Worm (Caenorhabditis elegans) whole organism, mixed stage, embryonic: Measurements from ENCODE around the gene F36D3.16.

Source experiments
- M03D4.4 ChIP-seq: sonication (generic microtip); optimal IDR thresholded peaks from 2 replicates; lab custom pipeline; 2017; ENCODE audit warnings: mild to moderate bottlenecking, missing genetic modification characterization, missing compliant biosample characterization
- bed-3 ChIP-seq: fragments of 200-800 bp; sonication (Bioruptor generic); optimal IDR thresholded peaks from 3 replicates; lab custom pipeline; 2018; ENCODE audit warnings: mild to moderate bottlenecking, missing genetic modification characterization, moderate library complexity, missing compliant biosample characterization
- blmp-1 ChIP-seq: fragments of 150-350 bp; optimal IDR thresholded peaks from 2 replicates; lab custom pipeline; 2014; ENCODE audit warnings: missing biosample characterization, missing genetic modification characterization
- ceh-39 ChIP-seq: fragments of 150-350 bp; optimal IDR thresholded peaks from 2 replicates; lab custom pipeline; 2014; ENCODE audit warnings: missing biosample characterization, missing genetic modification characterization
- ceh-83 ChIP-seq: fragments of 200-800 bp; sonication (Bioruptor generic); optimal IDR thresholded peaks from 2 replicates; lab custom pipeline; 2018; ENCODE audit warnings: mild to moderate bottlenecking, missing genetic modification characterization, missing compliant biosample characterization
- ces-1 ChIP-seq: fragments of 150-350 bp; optimal IDR thresholded peaks from 2 replicates; lab custom pipeline; 2014; ENCODE audit warnings: missing biosample characterization, missing genetic modification reagents, missing genetic modification characterization
- cnd-1 ChIP-seq: fragments of 200-800 bp; sonication (Bioruptor generic); optimal IDR thresholded peaks from 2 replicates; lab custom pipeline; 2018; ENCODE audit warnings: mild to moderate bottlenecking, missing genetic modification characterization, missing compliant biosample characterization
- drap-1 ChIP-seq: fragments of 200-800 bp; sonication (Bioruptor generic); optimal IDR thresholded peaks from 3 replicates; lab custom pipeline; 2018; ENCODE audit warnings: mild to moderate bottlenecking, missing genetic modification characterization, missing compliant biosample characterization
- elt-1 ChIP-seq: sonication (generic microtip); optimal IDR thresholded peaks from 2 replicates; lab custom pipeline; 2017; ENCODE audit warnings: missing genetic modification characterization, mild to moderate bottlenecking, missing compliant biosample characterization, antibody characterized with exemption, moderate library complexity, borderline replicate concordance; ENCODE audit not compliant: insufficient read depth
- elt-3 ChIP-seq: fragments of 150-350 bp; optimal IDR thresholded peaks from 2 replicates; lab custom pipeline; 2014; ENCODE audit warnings: missing biosample characterization, missing genetic modification characterization
- flh-1 ChIP-seq: fragments of 200-800 bp; sonication (Bioruptor generic); optimal IDR thresholded peaks from 2 replicates; lab custom pipeline; 2018; ENCODE audit warnings: mild to moderate bottlenecking, missing genetic modification characterization, moderate library complexity, missing compliant biosample characterization
- hlh-1 ChIP-seq: fragments of 150-350 bp; optimal IDR thresholded peaks from 2 replicates; lab custom pipeline; 2014; ENCODE audit warnings: missing biosample characterization, missing genetic modification reagents, missing genetic modification characterization
- lin-13 ChIP-seq: fragments of 150-350 bp; optimal IDR thresholded peaks from 2 replicates; lab custom pipeline; 2014; ENCODE audit warnings: missing biosample characterization, missing genetic modification characterization
- lin-32 ChIP-seq: fragments of 200-800 bp; sonication (Bioruptor generic); optimal IDR thresholded peaks from 2 replicates; lab custom pipeline; 2018; ENCODE audit warnings: mild to moderate bottlenecking, missing genetic modification characterization, missing compliant biosample characterization
- lsy-2 ChIP-seq: fragments of 150-350 bp; optimal IDR thresholded peaks from 2 replicates; lab custom pipeline; 2014; ENCODE audit warnings: missing biosample characterization, missing genetic modification characterization
- mab-5 ChIP-seq: fragments of 150-350 bp; optimal IDR thresholded peaks from 2 replicates; lab custom pipeline; 2014; ENCODE audit warnings: missing biosample characterization, missing genetic modification characterization
- mep-1 ChIP-seq: fragments of 150-350 bp; optimal IDR thresholded peaks from 2 replicates; lab custom pipeline; 2017; ENCODE audit warnings: missing biosample characterization, missing genetic modification reagents, missing genetic modification characterization, inconsistent platforms
- mls-2 ChIP-seq: sonication (generic microtip); optimal IDR thresholded peaks from 2 replicates; lab custom pipeline; 2016; ENCODE audit warnings: mild to moderate bottlenecking, missing genetic modification characterization, moderate library complexity, missing compliant biosample characterization
- nhr-12 ChIP-seq: fragments of 150-350 bp; optimal IDR thresholded peaks from 2 replicates; lab custom pipeline; 2014; ENCODE audit warnings: missing biosample characterization, missing genetic modification characterization
- nhr-2 ChIP-seq: fragments of 150-350 bp; optimal IDR thresholded peaks from 2 replicates; lab custom pipeline; 2014; ENCODE audit warnings: missing biosample characterization, missing genetic modification characterization
- nhr-237 ChIP-seq: fragments of 150-350 bp; optimal IDR thresholded peaks from 2 replicates; lab custom pipeline; 2014; ENCODE audit warnings: missing biosample characterization, missing genetic modification characterization
- nhr-28 ChIP-seq: fragments of 150-350 bp; optimal IDR thresholded peaks from 2 replicates; lab custom pipeline; 2014; ENCODE audit warnings: missing biosample characterization, missing genetic modification characterization
- nhr-76 ChIP-seq: sonication (generic microtip); optimal IDR thresholded peaks from 2 replicates; lab custom pipeline; 2017; ENCODE audit warnings: missing biosample characterization, missing genetic modification characterization
- pha-4 ChIP-seq: fragments of 150-350 bp; optimal IDR thresholded peaks from 2 replicates; lab custom pipeline; 2018; ENCODE audit warnings: missing biosample characterization, missing genetic modification reagents, missing genetic modification characterization
- sem-2 ChIP-seq: fragments of 200-800 bp; sonication (Bioruptor generic); optimal IDR thresholded peaks from 2 replicates; lab custom pipeline; 2018; ENCODE audit warnings: mild to moderate bottlenecking, missing genetic modification characterization, missing compliant biosample characterization
- snpc-4 ChIP-seq: fragments of 150-350 bp; optimal IDR thresholded peaks from 2 replicates; lab custom pipeline; 2014; ENCODE audit warnings: missing biosample characterization, missing genetic modification characterization
- sptf-1 ChIP-seq: sonication (generic microtip); optimal IDR thresholded peaks from 2 replicates; lab custom pipeline; 2017; ENCODE audit warnings: mild to moderate bottlenecking, missing genetic modification characterization, moderate library complexity, missing compliant biosample characterization
- tbx-8 ChIP-seq: fragments of 200-800 bp; sonication (Bioruptor generic); optimal IDR thresholded peaks from 2 replicates; lab custom pipeline; 2018; ENCODE audit warnings: mild to moderate bottlenecking, missing genetic modification characterization, moderate library complexity, missing compliant biosample characterization
- unc-120 ChIP-seq: sonication (generic microtip); optimal IDR thresholded peaks from 2 replicates; lab custom pipeline; 2017; ENCODE audit warnings: missing genetic modification characterization, missing compliant biosample characterization; ENCODE audit not compliant: poor library complexity, severe bottlenecking
- unc-39 ChIP-seq: fragments of 150-350 bp; optimal IDR thresholded peaks from 2 replicates; lab custom pipeline; 2014; ENCODE audit warnings: missing biosample characterization, missing genetic modification characterization
- unc-62 ChIP-seq: fragments of 150-350 bp; optimal IDR thresholded peaks from 2 replicates; lab custom pipeline; 2014; ENCODE audit warnings: missing biosample characterization, missing genetic modification reagents, missing genetic modification characterization
- zip-8 ChIP-seq: fragments of 150-350 bp; optimal IDR thresholded peaks from 2 replicates; lab custom pipeline; 2014; ENCODE audit warnings: missing biosample characterization, missing genetic modification characterization
- ztf-11 ChIP-seq: fragments of 150-350 bp; optimal IDR thresholded peaks from 2 replicates; lab custom pipeline; 2014; ENCODE audit warnings: missing biosample characterization, missing genetic modification characterization

The F36D3.16 gene

ce11 chrV:16527796-16528195 is at the start of gene F36D3.16:
Gene F36D3.16, plus strand, starts transcription at chrV:16528096.
- TF ChIP-seq snpc-4 (no peak), elt-3 (no peak), drap-1 (GFP tag; lab: Kevin White, UChicago) (no peak), blmp-1 (tag; lab: Kevin White, UChicago) (no peak), lin-13 (tag; lab: Kevin White, UChicago) (no peak), pha-4 (tag; lab: Kevin White, UChicago) (no peak), M03D4.4 (tag; lab: Kevin White, UChicago) (no peak), unc-120 (tag; lab: Kevin White, UChicago) (no peak)

- TF ChIP-seq M03D4.4 (tag; lab: Kevin White, UChicago) = no peak
- no peak for TF ChIP-seq sem-2
- TF ChIP-seq lin-32 (GFP tag; lab: Kevin White, UChicago) = no peak
- no peak for TF ChIP-seq ceh-83 (GFP tag; lab: Kevin White, UChicago)
- TF ChIP-seq, all 35 proteins: peak for 0
These were observed 48.6 kb upstream of the F36D3.16 start, which contains the start of gene T08G3.11 for ce11 chrV:16479275-16479674. Gene T08G3.11, minus strand, starts transcription at chrV:16479375.

- no peak for TF ChIP-seq lsy-2 (tag; lab: Kevin White, UChicago)
- TF ChIP-seq ceh-39 (tag; lab: Kevin White, UChicago) = no peak
- no peak for TF ChIP-seq hlh-1 (tag; lab: Kevin White, UChicago)
- TF ChIP-seq unc-62 = no peak
- no peak for TF ChIP-seq ceh-83 (GFP tag; lab: Kevin White, UChicago)
- no peak for TF ChIP-seq elt-1 (tag; lab: Kevin White, UChicago)
- no peak for TF ChIP-seq tbx-8
- TF ChIP-seq nhr-28 = no peak
- TF ChIP-seq ztf-11 (tag; lab: Kevin White, UChicago) = no peak
- TF ChIP-seq drap-1 (GFP tag; lab: Kevin White, UChicago) = no peak
- no peak for TF ChIP-seq nhr-76 (tag; lab: Kevin White, UChicago)
- TF ChIP-seq nhr-12 = no peak
- no peak for TF ChIP-seq sptf-1 (tag; lab: Kevin White, UChicago)
- no peak for TF ChIP-seq mls-2 (tag; lab: Kevin White, UChicago)
- no peak for TF ChIP-seq zip-8 (tag; lab: Kevin White, UChicago)
- TF ChIP-seq bed-3 = no peak
- TF ChIP-seq lin-13 (tag; lab: Kevin White, UChicago) = no peak
- TF ChIP-seq lin-32 (GFP tag; lab: Kevin White, UChicago) = no peak
- no peak for TF ChIP-seq nhr-237 (tag; lab: Kevin White, UChicago)
- no peak for TF ChIP-seq cnd-1 (tag; lab: Kevin White, UChicago)
These were observed 46.8 kb upstream of the F36D3.16 start, which contains the start of the genes F57E7.4 and spig-6 for ce11 chrV:16480919-16481630. Gene F57E7.4, minus strand, starts transcription at chrV:16481019. Gene spig-6, plus strand, starts transcription at chrV:16481580.

- no peak for TF ChIP-seq mls-2 (tag; lab: Kevin White, UChicago)
- no peak for TF ChIP-seq mep-1 (tag; lab: Kevin White, UChicago)
- TF ChIP-seq flh-1 (GFP tag; lab: Kevin White, UChicago) = no peak
- no peak for TF ChIP-seq elt-3
- TF ChIP-seq unc-39 = no peak
- no peak for TF ChIP-seq ces-1
- no peak for TF ChIP-seq snpc-4
- no peak for TF ChIP-seq blmp-1 (tag; lab: Kevin White, UChicago)
- TF ChIP-seq lin-32 (GFP tag; lab: Kevin White, UChicago) = no peak
- no peak for TF ChIP-seq nhr-76 (tag; lab: Kevin White, UChicago)
- no peak for TF ChIP-seq nhr-237 (tag; lab: Kevin White, UChicago)
- TF ChIP-seq ztf-11 (tag; lab: Kevin White, UChicago) = no peak
- no peak for TF ChIP-seq mab-5 (tag; lab: Kevin White, UChicago)
- TF ChIP-seq nhr-2 = no peak
- no peak for TF ChIP-seq unc-62
- no peak for TF ChIP-seq sem-2
These were observed 44.9 kb upstream of the F36D3.16 start, which contains the start of gene F57E7.2 for ce11 chrV:16483044-16483443. Gene F57E7.2, minus strand, starts transcription at chrV:16483144.
